Worm (Caenorhabditis elegans): ENCODE measurements around the gene C25F9.2.
"Not testable (repeated sequence)": the region's sequence is repeated elsewhere in the genome, so short reads cannot be mapped to it uniquely, and the experiment has no call there.

DNA sequence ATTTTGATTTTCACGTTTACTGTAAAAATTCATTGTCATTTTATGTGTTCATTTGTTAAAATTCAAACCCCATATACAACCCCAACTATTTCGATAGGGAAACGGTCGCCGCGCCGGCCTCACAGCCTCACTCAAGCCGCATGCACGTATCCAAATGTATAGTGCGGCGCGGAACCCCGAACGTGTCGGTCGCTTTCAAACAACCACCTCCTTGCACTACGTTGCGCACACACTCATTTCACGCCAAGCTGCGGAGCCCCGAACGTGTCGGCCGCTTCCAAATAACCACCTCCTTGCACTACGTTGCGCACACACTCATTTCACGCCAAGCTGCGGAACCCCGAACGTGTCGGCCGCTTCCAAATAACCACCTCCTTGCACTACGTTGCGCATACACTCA, 45.5 kb downstream of the C25F9.2 start:
- not testable (repeated sequence) for TF ChIP-seq ama-1 (optimal IDR thresholded peaks at IDR 0.05); nhr-11 (tag; optimal IDR thresholded peaks at IDR 0.05); ceh-82 (tag; optimal IDR thresholded peaks at IDR 0.05); Y116A8C.19 (tag; optimal IDR thresholded peaks at IDR 0.05; ENCODE audit: borderline replicate concordance); efl-1 (optimal IDR thresholded peaks at IDR 0.05); efl-1 (GFP tag; optimal IDR thresholded peaks at IDR 0.05 in 1 of 2)
